Fruit fly (Drosophila melanogaster): ENCODE data around the gene CG10553.

CG10553 gene

DNA sequence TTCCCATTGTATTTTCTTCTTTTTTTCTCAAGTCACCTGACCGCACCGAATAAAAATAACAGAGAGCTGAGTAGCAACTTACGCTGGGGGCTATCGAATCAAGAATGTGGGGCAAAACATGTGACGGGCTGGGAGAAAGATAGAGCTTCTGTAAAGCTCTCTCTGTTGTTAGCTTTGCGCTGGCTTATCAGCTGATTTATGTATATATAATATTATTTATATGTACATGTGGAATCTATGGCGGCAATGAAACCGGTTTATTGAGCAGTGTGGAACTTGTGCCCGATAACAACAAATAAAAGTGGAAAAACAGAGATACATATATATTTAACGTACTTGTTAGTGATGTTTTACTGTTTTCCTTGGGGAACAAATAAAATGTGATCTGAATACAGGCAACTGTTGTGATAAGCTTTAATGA, 25.0 kb downstream of the CG10553 start, which contains the start of gene CG31098:
Gene CG31098 (minus strand): TSS at position 114 of the 421 bp plus-strand sequence.
- no peak for TF ChIP-seq sv (GFP tag; optimal IDR thresholded peaks at IDR 0.05)
- TF ChIP-seq GATAd (GFP tag; optimal IDR thresholded peaks at IDR 0.05) = no peak
- TF ChIP-seq h (GFP tag; optimal IDR thresholded peaks at IDR 0.05) = peak; percentile 64
- TF ChIP-seq Dfd (GFP tag; optimal IDR thresholded peaks at IDR 0.05) = no peak
- TF ChIP-seq sage (GFP tag; optimal IDR thresholded peaks at IDR 0.05) = peak; percentile 67
- peak; percentile 74 for TF ChIP-seq brk (GFP tag; optimal IDR thresholded peaks at IDR 0.05)
- peak; percentile 85 for TF ChIP-seq Rel (GFP tag; optimal IDR thresholded peaks at IDR 0.05)
- no peak for TF ChIP-seq Rel (tag; optimal IDR thresholded peaks at IDR 0.05)
- TF ChIP-seq CG9705 (GFP tag; optimal IDR thresholded peaks at IDR 0.05) = no peak
- TF ChIP-seq ey (GFP tag; optimal IDR thresholded peaks at IDR 0.05) = no peak
- peak; percentile 21 for TF ChIP-seq rgr (GFP tag; optimal IDR thresholded peaks at IDR 0.05)
- peak; percentile 93 for TF ChIP-seq CrebA (GFP tag; optimal IDR thresholded peaks at IDR 0.05; ENCODE audit: borderline replicate concordance)
- no peak for TF ChIP-seq usp (GFP tag; optimal IDR thresholded peaks at IDR 0.05)
- TF ChIP-seq HLH106 (tag; optimal IDR thresholded peaks at IDR 0.05) = no peak
- TF ChIP-seq lola (GFP tag; optimal IDR thresholded peaks at IDR 0.05) = no peak
- peak; percentile 16 for TF ChIP-seq OdsH (GFP tag; optimal IDR thresholded peaks at IDR 0.05)

DNA sequence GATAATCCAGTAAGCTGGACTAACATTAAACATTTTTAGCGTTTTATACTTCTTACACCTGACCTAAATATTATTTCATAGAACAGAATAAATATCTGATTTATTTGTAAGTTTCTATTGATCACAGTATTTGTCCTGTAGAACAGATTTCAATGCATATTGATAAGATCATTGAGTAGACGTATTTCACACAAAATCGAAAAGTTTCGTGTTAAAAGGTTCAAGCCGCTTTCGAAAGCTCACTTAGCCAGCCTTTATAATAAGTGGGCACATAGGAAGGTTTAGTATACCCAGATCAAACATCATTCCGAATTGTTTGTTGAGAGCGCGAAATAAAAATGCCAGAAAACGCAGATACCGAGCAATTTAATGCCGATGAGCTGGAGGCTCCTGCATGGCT, 28.3 kb downstream of the CG10553 start, which contains the start of gene CG11893:
Gene CG11893 (plus strand): TSS at position 301 of the 400 bp plus-strand sequence.
- TF ChIP-seq dmrt93B (GFP tag; optimal IDR thresholded peaks at IDR 0.05) (no peak), Mio (GFP tag; optimal IDR thresholded peaks at IDR 0.05) (no peak), Jra (GFP tag; optimal IDR thresholded peaks at IDR 0.05) (no peak), h (GFP tag; optimal IDR thresholded peaks at IDR 0.05) (no peak), Hr78 (GFP tag; optimal IDR thresholded peaks at IDR 0.05) (no peak), Dfd (GFP tag; optimal IDR thresholded peaks at IDR 0.05) (no peak), Dif (GFP tag; optimal IDR thresholded peaks at IDR 0.05; ENCODE audit: partially characterized antibody) (no peak), GATAd (GFP tag; optimal IDR thresholded peaks at IDR 0.05) (no peak), dsf (GFP tag; optimal IDR thresholded peaks at IDR 0.05; ENCODE audit: borderline replicate concordance) (no peak), brk (GFP tag; optimal IDR thresholded peaks at IDR 0.05) (no peak), CG32264 (GFP tag; optimal IDR thresholded peaks at IDR 0.05) (no peak), Hr83 (GFP tag; optimal IDR thresholded peaks at IDR 0.05; ENCODE audit: poor library complexity, severe bottlenecking) (no peak), lola (GFP tag; optimal IDR thresholded peaks at IDR 0.05) (no peak), Rel (GFP tag; optimal IDR thresholded peaks at IDR 0.05) (no peak), Rel (tag; optimal IDR thresholded peaks at IDR 0.05) (no peak), Abd-B (GFP tag; optimal IDR thresholded peaks at IDR 0.05) (no peak), ey (GFP tag; optimal IDR thresholded peaks at IDR 0.05) (no peak), woc (GFP tag; optimal IDR thresholded peaks at IDR 0.05) (no peak), CG9705 (GFP tag; optimal IDR thresholded peaks at IDR 0.05) (no peak), HLH106 (tag; optimal IDR thresholded peaks at IDR 0.05) (no peak)

DNA sequence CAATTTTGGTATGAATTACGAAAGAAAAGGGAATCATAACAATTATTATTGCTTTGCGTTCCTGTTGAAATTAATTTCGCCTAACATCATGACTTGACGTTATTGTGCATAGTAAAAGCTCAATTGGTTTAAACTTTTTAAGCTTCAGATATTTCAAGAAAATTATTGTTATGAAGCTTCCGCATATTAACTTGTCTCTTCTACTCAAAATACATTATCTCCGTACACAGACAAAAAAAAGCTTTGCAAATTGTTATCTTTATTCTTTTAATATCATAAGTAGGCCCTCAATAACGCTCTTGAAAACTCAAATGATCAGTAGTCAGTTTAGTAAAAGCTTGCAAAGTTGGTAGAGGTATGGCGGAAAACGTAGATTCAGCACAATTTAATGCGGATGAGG, 30.8 kb downstream of the CG10553 start, which contains the start of gene CG13658:
Gene CG13658 (plus strand): TSS at position 347 of the 400 bp plus-strand sequence.
- TF ChIP-seq dmrt93B (GFP tag; optimal IDR thresholded peaks at IDR 0.05) (no peak), jim (GFP tag; optimal IDR thresholded peaks at IDR 0.05) (no peak), Vsx2 (GFP tag; optimal IDR thresholded peaks at IDR 0.05; ENCODE audit: partially characterized antibody) (no peak), Mio (GFP tag; optimal IDR thresholded peaks at IDR 0.05) (no peak), br (GFP tag; optimal IDR thresholded peaks at IDR 0.05) (no peak), HLH106 (tag; optimal IDR thresholded peaks at IDR 0.05) (no peak)

DNA sequence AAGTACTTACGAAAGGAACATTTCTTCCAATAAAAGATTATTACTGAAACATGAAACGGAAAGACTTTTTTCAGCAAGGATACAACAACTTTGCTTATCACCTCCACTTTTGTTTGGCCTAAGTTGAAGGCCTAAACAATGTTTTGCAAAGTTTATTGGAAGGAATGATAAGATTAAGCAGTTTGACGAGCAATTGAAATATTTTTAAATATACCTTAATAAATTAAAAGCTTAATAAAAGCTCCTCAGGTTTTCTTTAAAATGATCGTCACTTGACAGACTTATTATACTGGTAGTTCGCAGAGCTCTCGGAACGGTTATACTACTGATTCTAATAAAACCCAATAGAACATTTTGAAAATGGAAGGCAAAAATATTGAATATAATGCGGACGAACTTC, 32.7 kb downstream of the CG10553 start, which contains the start of gene CG31104:
Gene CG31104 (plus strand): TSS at position 301 of the 400 bp plus-strand sequence.
- TF ChIP-seq CG9705 (GFP tag; optimal IDR thresholded peaks at IDR 0.05) = no peak
- TF ChIP-seq tai (GFP tag; optimal IDR thresholded peaks at IDR 0.05) = no peak
- no peak for TF ChIP-seq sage (GFP tag; optimal IDR thresholded peaks at IDR 0.05)
- TF ChIP-seq N (GFP tag; optimal IDR thresholded peaks at IDR 0.05) = no peak
- TF ChIP-seq dmrt93B (GFP tag; optimal IDR thresholded peaks at IDR 0.05) = no peak
- TF ChIP-seq Jra (GFP tag; optimal IDR thresholded peaks at IDR 0.05) = no peak
- no peak for TF ChIP-seq Myc (optimal IDR thresholded peaks at IDR 0.05)
- no peak for TF ChIP-seq Hr78 (GFP tag; optimal IDR thresholded peaks at IDR 0.05)
- no peak for TF ChIP-seq foxo (GFP tag; optimal IDR thresholded peaks at IDR 0.05)
- no peak for TF ChIP-seq brk (GFP tag; optimal IDR thresholded peaks at IDR 0.05)
- TF ChIP-seq HLH106 (tag; optimal IDR thresholded peaks at IDR 0.05) = no peak

All from whole organism, wandering third instar larva.